Worm (Caenorhabditis elegans): ENCODE results near the gene cee-1.

Gene cee-1

ce11 chrIII:4951824-4952223 lies 39.3 kb downstream of the cee-1 start, which contains the start of gene flh-2:
Gene flh-2, plus strand, starts transcription at chrIII:4952124.
- no peak for TF ChIP-seq ces-1 (GFP tag; optimal IDR thresholded peaks at IDR 0.05)
- TF ChIP-seq sem-2 (GFP tag; optimal IDR thresholded peaks at IDR 0.05): no peak
- no peak for TF ChIP-seq nhr-12 (tag; optimal IDR thresholded peaks at IDR 0.05)
- no peak for TF ChIP-seq zip-8 (tag; optimal IDR thresholded peaks at IDR 0.05)
- no peak for TF ChIP-seq snpc-4 (tag; optimal IDR thresholded peaks at IDR 0.05)
- TF ChIP-seq mls-2 (tag; optimal IDR thresholded peaks at IDR 0.05): no peak
- no peak for TF ChIP-seq cnd-1 (tag; optimal IDR thresholded peaks at IDR 0.05)
- TF ChIP-seq ztf-11 (tag; optimal IDR thresholded peaks at IDR 0.05): no peak
- TF ChIP-seq nhr-76 (tag; optimal IDR thresholded peaks at IDR 0.05): no peak
- TF ChIP-seq hlh-1 (tag; optimal IDR thresholded peaks at IDR 0.05): no peak
- TF ChIP-seq nhr-237 (tag; optimal IDR thresholded peaks at IDR 0.05): no peak
- TF ChIP-seq flh-1 (GFP tag; optimal IDR thresholded peaks at IDR 0.05): no peak
- TF ChIP-seq nhr-28 (tag; optimal IDR thresholded peaks at IDR 0.05): no peak
- TF ChIP-seq elt-1 (tag; optimal IDR thresholded peaks at IDR 0.05; ENCODE audit: borderline replicate concordance, insufficient read depth): no peak
- no peak for TF ChIP-seq nhr-2 (tag; optimal IDR thresholded peaks at IDR 0.05)
- TF ChIP-seq unc-120 (tag; optimal IDR thresholded peaks at IDR 0.05; ENCODE audit: poor library complexity, severe bottlenecking): no peak
- no peak for TF ChIP-seq M03D4.4 (tag; optimal IDR thresholded peaks at IDR 0.05)
- no peak for TF ChIP-seq sptf-1 (tag; optimal IDR thresholded peaks at IDR 0.05)

- no peak for TF ChIP-seq flh-1 (GFP tag; optimal IDR thresholded peaks at IDR 0.05)
- TF ChIP-seq M03D4.4 (tag; optimal IDR thresholded peaks at IDR 0.05): no peak
- TF ChIP-seq nhr-2 (tag; optimal IDR thresholded peaks at IDR 0.05): no peak
- TF ChIP-seq mab-5 (tag; optimal IDR thresholded peaks at IDR 0.05): no peak
- TF ChIP-seq elt-1 (tag; optimal IDR thresholded peaks at IDR 0.05; ENCODE audit: borderline replicate concordance, insufficient read depth): no peak
- TF ChIP-seq ceh-83 (GFP tag; optimal IDR thresholded peaks at IDR 0.05): no peak
- no peak for TF ChIP-seq nhr-237 (tag; optimal IDR thresholded peaks at IDR 0.05)
- TF ChIP-seq nhr-12 (tag; optimal IDR thresholded peaks at IDR 0.05): no peak
- TF ChIP-seq ztf-11 (tag; optimal IDR thresholded peaks at IDR 0.05): no peak
- no peak for TF ChIP-seq sptf-1 (tag; optimal IDR thresholded peaks at IDR 0.05)
- TF ChIP-seq ham-2 (GFP tag; optimal IDR thresholded peaks at IDR 0.05): no peak
- no peak for TF ChIP-seq nhr-76 (tag; optimal IDR thresholded peaks at IDR 0.05)
- TF ChIP-seq zip-8 (tag; optimal IDR thresholded peaks at IDR 0.05): no peak
- no peak for TF ChIP-seq lin-32 (GFP tag; optimal IDR thresholded peaks at IDR 0.05)
- TF ChIP-seq nhr-28 (tag; optimal IDR thresholded peaks at IDR 0.05): no peak
- TF ChIP-seq ceh-43 (GFP tag; optimal IDR thresholded peaks at IDR 0.05): no peak
- TF ChIP-seq unc-39 (tag; optimal IDR thresholded peaks at IDR 0.05): no peak
- TF ChIP-seq drap-1 (GFP tag; optimal IDR thresholded peaks at IDR 0.05): no peak
- TF ChIP-seq lin-13 (tag; optimal IDR thresholded peaks at IDR 0.05): no peak
- no peak for TF ChIP-seq tbx-8 (GFP tag; optimal IDR thresholded peaks at IDR 0.05)
These were observed 40.5 kb downstream of the cee-1 start for ce11 chrIII:4952970-4953369.

DNA sequence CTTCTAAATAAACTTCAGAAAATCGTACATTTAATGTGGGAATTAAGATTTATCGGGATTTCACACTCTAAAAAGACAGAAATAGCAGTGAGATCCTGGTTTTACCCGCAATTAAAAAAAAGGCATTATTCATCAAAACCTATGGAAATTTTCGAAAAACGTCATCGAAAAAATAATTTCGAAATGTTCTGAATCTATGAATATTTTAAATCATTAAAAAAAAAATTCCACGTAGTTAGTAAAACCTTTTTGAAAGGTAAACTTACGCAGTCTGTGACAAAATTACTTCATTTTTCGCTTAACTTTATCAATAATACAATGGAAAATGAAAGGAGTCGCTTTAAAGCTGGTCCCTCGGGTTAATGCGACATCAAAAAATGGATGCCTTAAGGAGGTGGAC lies 44.1 kb downstream of the cee-1 start, which contains the start of gene C26E6.1:
C26E6.1 (plus strand) TSS at position 301 of the 400 bp plus-strand sequence.
- TF ChIP-seq cnd-1 (tag; optimal IDR thresholded peaks at IDR 0.05): no peak
- TF ChIP-seq mls-2 (tag; optimal IDR thresholded peaks at IDR 0.05): no peak
- no peak for TF ChIP-seq hlh-1 (tag; optimal IDR thresholded peaks at IDR 0.05)

DNA sequence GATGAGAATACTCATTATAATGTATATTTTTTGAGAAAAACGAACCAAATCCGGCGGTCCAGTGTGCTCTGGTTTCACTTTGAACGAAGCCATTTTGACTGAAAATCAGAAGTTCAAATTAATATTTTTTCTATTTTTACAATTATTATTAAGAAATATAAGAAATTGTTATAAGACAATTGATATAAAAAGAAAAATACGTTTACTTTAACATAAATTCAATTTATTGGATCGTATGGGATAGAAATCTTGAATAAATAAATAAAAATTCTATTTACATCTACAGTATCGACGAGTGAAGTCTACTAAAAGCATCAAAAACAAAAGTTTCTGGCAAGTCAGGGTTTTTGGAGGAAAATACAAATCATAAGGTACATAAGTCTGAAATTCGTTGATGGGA lies 47.7 kb downstream of the cee-1 start, which contains the start of gene C27F2.4:
C27F2.4 (minus strand) TSS at position 101 of the 400 bp plus-strand sequence.
- TF ChIP-seq mep-1 (tag; optimal IDR thresholded peaks at IDR 0.05) (no peak), cnd-1 (tag; optimal IDR thresholded peaks at IDR 0.05) (no peak), ztf-11 (tag; optimal IDR thresholded peaks at IDR 0.05) (no peak), unc-39 (tag; optimal IDR thresholded peaks at IDR 0.05) (no peak), bed-3 (GFP tag; optimal IDR thresholded peaks at IDR 0.05) (no peak)

DNA sequence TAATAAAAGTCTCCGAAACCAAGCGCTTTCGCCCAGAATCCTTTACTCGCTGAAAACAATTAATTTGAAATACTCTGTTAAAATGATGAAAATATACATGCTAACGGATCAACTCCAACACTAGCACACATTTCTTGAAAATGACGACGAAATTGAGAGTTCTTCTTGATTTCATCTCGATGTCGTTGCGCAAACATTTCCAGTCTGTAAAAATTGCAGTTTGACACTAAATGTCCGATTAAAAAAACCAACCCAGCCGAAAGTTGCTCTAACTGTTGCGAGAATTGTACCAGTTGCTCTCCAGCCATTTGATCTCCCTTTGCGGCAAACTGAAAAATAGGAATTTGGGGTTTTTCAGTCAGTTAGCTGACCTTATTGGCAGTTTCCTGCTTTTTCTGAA lies 48.8 kb downstream of the cee-1 start:
- no peak for TF ChIP-seq nhr-76 (tag; optimal IDR thresholded peaks at IDR 0.05)
- TF ChIP-seq sem-2 (GFP tag; optimal IDR thresholded peaks at IDR 0.05): no peak
- TF ChIP-seq blmp-1 (tag; optimal IDR thresholded peaks at IDR 0.05): no peak
- TF ChIP-seq ztf-11 (tag; optimal IDR thresholded peaks at IDR 0.05): no peak

DNA sequence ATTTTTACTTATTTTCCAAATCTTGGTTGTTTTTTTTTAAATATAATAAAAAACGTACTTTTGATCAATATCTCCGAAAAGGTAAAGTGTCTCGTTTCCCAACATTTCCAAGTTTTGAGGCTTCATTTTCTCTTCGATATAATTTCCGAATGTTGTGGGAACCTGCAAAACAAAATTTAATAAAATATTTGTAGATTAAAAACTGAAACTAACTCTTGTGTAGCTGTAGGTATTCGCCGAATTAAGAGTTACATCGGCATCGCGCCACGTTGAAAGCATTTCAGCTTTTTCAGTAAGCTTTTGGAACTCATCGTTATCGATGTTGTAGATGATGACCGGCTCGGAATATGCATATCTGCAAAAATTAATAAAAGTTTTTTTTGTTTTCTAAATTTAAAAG lies 49.9 kb downstream of the cee-1 start, which contains the start of gene vps-22:
vps-22 (minus strand) TSS at position 101 of the 400 bp plus-strand sequence.
- TF ChIP-seq flh-1 (GFP tag; optimal IDR thresholded peaks at IDR 0.05) (no peak), mls-2 (tag; optimal IDR thresholded peaks at IDR 0.05) (no peak), elt-3 (tag; optimal IDR thresholded peaks at IDR 0.05) (no peak), ces-1 (GFP tag; optimal IDR thresholded peaks at IDR 0.05) (no peak), zip-8 (tag; optimal IDR thresholded peaks at IDR 0.05) (no peak), lin-13 (tag; optimal IDR thresholded peaks at IDR 0.05) (no peak), unc-39 (tag; optimal IDR thresholded peaks at IDR 0.05) (no peak)

Data from whole organism, mixed stage, embryonic.